Worm (Caenorhabditis elegans): ENCODE measurements around the gene chil-14.

chil-14 gene

ce11 chrV:1505995-1506394 is 51.1 kb downstream of the chil-14 start, which contains the start of gene sru-28:
Gene sru-28 (plus strand): TSS chrV:1506295.
- TF ChIP-seq unc-62 (GFP tag; optimal IDR thresholded peaks at IDR 0.05) = no peak
